Fruit fly (Drosophila melanogaster): ENCODE results near the gene CG7110.

CG7110 gene

DNA sequence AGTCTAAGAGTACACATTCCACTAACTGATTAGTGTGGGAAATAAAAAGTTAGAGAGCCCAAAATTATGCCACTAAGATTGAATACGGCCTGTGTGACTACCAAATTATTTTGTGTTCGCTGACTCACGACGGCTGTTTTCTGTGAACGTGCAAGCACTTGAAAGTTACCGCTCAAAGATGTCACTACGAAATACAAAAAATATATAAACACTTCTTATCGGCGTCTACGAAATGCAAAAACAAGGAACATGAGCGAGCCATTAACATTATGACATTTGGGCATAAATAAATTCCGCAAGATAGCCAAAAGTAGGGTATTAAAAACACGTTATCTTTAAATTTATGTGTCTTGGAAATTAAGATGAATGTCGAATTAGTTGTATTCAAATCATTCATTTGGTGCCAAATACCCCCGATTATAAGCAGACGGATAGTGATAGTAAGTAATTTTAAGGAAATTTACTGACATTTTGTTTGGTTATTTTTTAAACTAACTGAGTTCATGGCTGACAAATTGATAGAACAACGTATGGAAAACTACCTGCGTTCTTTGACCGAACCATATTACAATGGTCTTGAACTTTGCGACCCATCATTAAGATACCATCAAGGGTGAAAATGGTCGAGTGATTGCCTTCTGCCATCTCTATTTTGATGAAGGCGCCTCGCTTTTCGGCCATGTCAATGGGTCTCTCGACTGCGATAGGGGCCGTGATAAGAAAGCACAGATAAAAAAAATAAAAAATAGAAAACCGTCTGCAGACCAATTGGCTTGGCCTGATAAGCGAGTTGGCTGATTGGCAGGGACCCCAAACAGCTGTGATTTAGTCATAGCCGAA, 36.2 kb downstream of the CG7110 start, which contains the start of gene Tehao (continued):
- TF ChIP-seq dmrt99B (tag; optimal IDR thresholded peaks at IDR 0.05) (no peak), Fer2 (tag; optimal IDR thresholded peaks at IDR 0.05) (no peak), cwo (GFP tag; optimal IDR thresholded peaks at IDR 0.05) (peak; percentile 78), Jarid2 (GFP tag; optimal IDR thresholded peaks at IDR 0.05) (no peak), exex (tag; optimal IDR thresholded peaks at IDR 0.05) (peak; percentile 70), sug (tag; optimal IDR thresholded peaks at IDR 0.05) (peak; percentile 81), ro (GFP tag; IDR thresholded peaks at IDR 0.05) (no peak), hb (GFP tag; IDR thresholded peaks at IDR 0.05; ENCODE audit: partially characterized antibody) (no peak), CG9609 (GFP tag; optimal IDR thresholded peaks at IDR 0.05) (no peak), CG16813 (GFP tag; IDR thresholded peaks at IDR 0.05; ENCODE audit: partially characterized antibody) (no peak), Dfd (GFP tag; optimal IDR thresholded peaks at IDR 0.05) (no peak), CG9817 (tag; optimal IDR thresholded peaks at IDR 0.05) (no peak), GATAe (GFP tag; conservative IDR thresholded peaks at IDR 0.05) (peak; percentile 46), Nf-YB (GFP tag; optimal IDR thresholded peaks at IDR 0.05) (no peak), lab (GFP tag; optimal IDR thresholded peaks at IDR 0.05) (peak; percentile 42), Camta (GFP tag; optimal IDR thresholded peaks at IDR 0.05) (no peak), grn (GFP tag; optimal IDR thresholded peaks at IDR 0.05) (peak; percentile 74), CG11085 (GFP tag; IDR thresholded peaks at IDR 0.05) (no peak)

DNA sequence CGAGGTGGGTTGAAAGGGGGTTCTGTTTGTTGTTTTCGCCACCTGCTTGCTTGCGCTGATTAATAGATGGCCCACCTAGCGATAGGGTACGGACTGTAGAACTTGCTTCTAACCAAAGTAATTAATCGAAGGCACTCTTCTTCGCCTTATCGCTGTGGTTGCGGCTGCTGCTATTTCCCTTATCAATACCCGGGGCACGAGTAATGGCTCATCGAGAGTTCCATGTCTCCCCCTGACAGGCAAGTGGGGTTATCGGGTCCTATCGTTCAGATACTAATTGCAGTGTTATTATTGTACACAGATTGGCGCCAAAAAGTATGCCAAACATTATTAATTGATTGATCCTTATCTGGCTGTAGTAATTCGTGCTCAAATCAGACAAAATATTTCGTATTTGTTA, 38.0 kb downstream of the CG7110 start:
- TF ChIP-seq CG6175 (GFP tag; IDR thresholded peaks at IDR 0.05) (0 out of 3 replicates have a peak, but pooled peaks have one; percentile 32), HLH4C (GFP tag; IDR thresholded peaks at IDR 0.05; ENCODE audit: partially characterized antibody) (no peak), CG14050 (GFP tag; IDR thresholded peaks at IDR 0.05) (no peak), chinmo (GFP tag; IDR thresholded peaks at IDR 0.05; ENCODE audit: partially characterized antibody) (0 out of 4 replicates have a peak, but pooled peaks have one; percentile 50), cwo (GFP tag; optimal IDR thresholded peaks at IDR 0.05) (peak; percentile 82), CG34376 (GFP tag; optimal IDR thresholded peaks at IDR 0.05) (peak; percentile 86), CG12659 (GFP tag; optimal IDR thresholded peaks at IDR 0.05) (no peak), oc (tag; optimal IDR thresholded peaks at IDR 0.05) (no peak), CG11456 (GFP tag; IDR thresholded peaks at IDR 0.05) (no peak), CHES-1-like (GFP tag; optimal IDR thresholded peaks at IDR 0.05) (no peak), sug (tag; optimal IDR thresholded peaks at IDR 0.05) (peak; percentile 94), exex (tag; optimal IDR thresholded peaks at IDR 0.05) (peak; percentile 99), Hey (tag; optimal IDR thresholded peaks at IDR 0.05) (peak; percentile 21), Poxn (GFP tag; IDR thresholded peaks at IDR 0.05) (no peak), CG17568 (GFP tag; optimal IDR thresholded peaks at IDR 0.05) (no peak), CG10543 (GFP tag; optimal IDR thresholded peaks at IDR 0.05) (peak; percentile 12), Antp (GFP tag; optimal IDR thresholded peaks at IDR 0.05) (no peak), CG17912 (GFP tag; optimal IDR thresholded peaks at IDR 0.05) (no peak), CG18599 (GFP tag; optimal IDR thresholded peaks at IDR 0.05) (peak; percentile 26), danr (GFP tag; IDR thresholded peaks at IDR 0.05) (no peak), sd (tag; optimal IDR thresholded peaks at IDR 0.05) (peak; percentile 55), Lim3 (GFP tag; IDR thresholded peaks at IDR 0.05) (peak; percentile 73; the same call in 1 of the 2 replicates), CG30403 (GFP tag; optimal IDR thresholded peaks at IDR 0.05) (no peak), maf-S (GFP tag; optimal IDR thresholded peaks at IDR 0.05) (no peak), salm (tag; optimal IDR thresholded peaks at IDR 0.05) (no peak), mirr (GFP tag; optimal IDR thresholded peaks at IDR 0.05) (peak; percentile 91), ATbp (GFP tag; optimal IDR thresholded peaks at IDR 0.05) (no peak), CG31388 (GFP tag; optimal IDR thresholded peaks at IDR 0.05) (no peak), Hr78 (GFP tag; optimal IDR thresholded peaks at IDR 0.05) (peak in 1 of 2 experiments; percentile 16), Myb (GFP tag; optimal IDR thresholded peaks at IDR 0.05) (no peak), grn (GFP tag; optimal IDR thresholded peaks at IDR 0.05) (peak; percentile 85), CG2120 (GFP tag; optimal IDR thresholded peaks at IDR 0.05) (no peak), CG8765 (GFP tag; IDR thresholded peaks at IDR 0.05) (no peak)
